Fruit fly (Drosophila melanogaster) whole organism, embryonic: ENCODE data around the gene Slu7.

Source experiments
- Abd-B ChIP-seq: fragments of 200-800 bp; sonication (Bioruptor generic); optimal IDR thresholded peaks from 2 replicates; lab custom pipeline; 2018; ENCODE audit warnings: missing biosample characterization, mild to moderate bottlenecking, missing genetic modification characterization, moderate library complexity
- Antp ChIP-seq: fragments of 200-800 bp; sonication (Bioruptor generic); optimal IDR thresholded peaks from 3 replicates; lab custom pipeline; 2016; ENCODE audit warnings: missing biosample characterization, missing genetic modification characterization
- Asciz ChIP-seq: fragments of 200-800 bp; sonication (Bioruptor generic); optimal IDR thresholded peaks from 2 replicates; lab custom pipeline; 2017; ENCODE audit warnings: missing biosample characterization, mild to moderate bottlenecking, missing genetic modification characterization, missing genetic modification reagents
- CG10462 ChIP-seq: fragments of 200-800 bp; sonication (Bioruptor generic); optimal IDR thresholded peaks from 2 replicates; lab custom pipeline; 2016; ENCODE audit warnings: missing biosample characterization, missing genetic modification characterization
- CG13287 ChIP-seq: fragments of 200-800 bp; sonication (Bioruptor generic); IDR thresholded peaks from 2 replicates; pipeline ENCODE4 v1.3.6; 2022; ENCODE audit warnings: missing biosample characterization, missing genetic modification characterization; ENCODE audit not compliant: partially characterized antibody
- CG13424 ChIP-seq: fragments of 200-800 bp; sonication (Bioruptor generic); optimal IDR thresholded peaks from 2 replicates; lab custom pipeline; 2019; ENCODE audit warnings: missing biosample characterization, mild to moderate bottlenecking, missing genetic modification characterization, moderate library complexity
- CG13894 ChIP-seq: fragments of 200-800 bp; sonication (Bioruptor generic); optimal IDR thresholded peaks from 3 replicates; lab custom pipeline; 2018; ENCODE audit warnings: missing biosample characterization, mild to moderate bottlenecking, missing genetic modification characterization, moderate library complexity
- CG14050 ChIP-seq: fragments of 200-800 bp; sonication (Bioruptor generic); IDR thresholded peaks from 3 replicates; pipeline ENCODE4 v1.3.6; 2022; ENCODE audit warnings: missing biosample characterization, missing genetic modification characterization
- CG15479 ChIP-seq: fragments of 200-800 bp; sonication (Bioruptor generic); optimal IDR thresholded peaks from 3 replicates; lab custom pipeline; 2019; ENCODE audit warnings: missing biosample characterization, mild to moderate bottlenecking, missing genetic modification characterization, moderate library complexity
- CG15601 ChIP-seq: fragments of 200-800 bp; sonication (Bioruptor generic); optimal IDR thresholded peaks from 3 replicates; lab custom pipeline; 2019; ENCODE audit warnings: missing biosample characterization, mild to moderate bottlenecking, missing genetic modification characterization, moderate library complexity
- CG16779 ChIP-seq: fragments of 200-800 bp; sonication (Bioruptor generic); IDR thresholded peaks from 2 replicates; pipeline ENCODE4 v1.3.6; 2022; ENCODE audit warnings: missing biosample characterization, missing genetic modification characterization
- CG16813 ChIP-seq: fragments of 200-800 bp; sonication (Bioruptor generic); IDR thresholded peaks from 3 replicates; pipeline ENCODE4 v1.3.6; 2022; ENCODE audit warnings: missing biosample characterization, missing genetic modification characterization; ENCODE audit not compliant: partially characterized antibody
- CG17385 ChIP-seq: fragments of 200-800 bp; sonication (Bioruptor generic); optimal IDR thresholded peaks from 3 replicates; lab custom pipeline; 2018; ENCODE audit warnings: missing biosample characterization, mild to moderate bottlenecking, missing genetic modification characterization
- CG1832 ChIP-seq: fragments of 200-800 bp; sonication (Bioruptor generic); optimal IDR thresholded peaks from 2 replicates; lab custom pipeline; 2017; ENCODE audit warnings: missing biosample characterization, mild to moderate bottlenecking, missing genetic modification characterization, inconsistent platforms
- CG18476 ChIP-seq: fragments of 200-800 bp; sonication (Bioruptor generic); optimal IDR thresholded peaks from 2 replicates; lab custom pipeline; 2016; ENCODE audit warnings: missing biosample characterization, mild to moderate bottlenecking, missing genetic modification characterization
- CG2120 ChIP-seq: fragments of 200-800 bp; sonication (Bioruptor generic); optimal IDR thresholded peaks from 3 replicates; lab custom pipeline; 2016; ENCODE audit warnings: missing biosample characterization, missing genetic modification characterization
- CG2712 ChIP-seq: fragments of 200-800 bp; optimal IDR thresholded peaks from 3 replicates; lab custom pipeline; 2019; ENCODE audit warnings: missing biosample characterization, mild to moderate bottlenecking, missing genetic modification characterization, moderate library complexity
- CG32767 ChIP-seq: fragments of 200-800 bp; sonication (Bioruptor generic); IDR thresholded peaks from 2 replicates; pipeline ENCODE4 v1.3.6; 2022; ENCODE audit warnings: missing biosample characterization, missing genetic modification characterization
- CG3847 ChIP-seq: fragments of 200-800 bp; sonication (Bioruptor generic); IDR thresholded peaks from 2 replicates; pipeline ENCODE4 v1.3.6; 2022; ENCODE audit warnings: missing biosample characterization, missing genetic modification characterization
- CG5953 ChIP-seq: fragments of 200-800 bp; sonication (Bioruptor generic); IDR thresholded peaks from 2 replicates; pipeline ENCODE4 v1.3.6; 2022; ENCODE audit warnings: missing biosample characterization, missing genetic modification characterization
- CG6791 ChIP-seq: fragments of 200-800 bp; sonication (Bioruptor generic); IDR thresholded peaks from 3 replicates; pipeline ENCODE4 v1.3.6; 2022; ENCODE audit warnings: missing biosample characterization, missing genetic modification characterization; ENCODE audit not compliant: partially characterized antibody
- CG9727 ChIP-seq: fragments of 200-800 bp; sonication (Bioruptor generic); optimal IDR thresholded peaks from 3 replicates; lab custom pipeline; 2017; ENCODE audit warnings: missing biosample characterization, mild to moderate bottlenecking, missing genetic modification characterization
- CHES-1-like ChIP-seq: fragments of 200-800 bp; sonication (Bioruptor generic); optimal IDR thresholded peaks from 2 replicates; lab custom pipeline; 2016; ENCODE audit warnings: missing biosample characterization, missing genetic modification characterization
- Drgx ChIP-seq: fragments of 200-800 bp; sonication (Bioruptor generic); IDR thresholded peaks from 2 replicates; pipeline ENCODE4 v1.3.6; 2022; ENCODE audit warnings: missing biosample characterization, missing genetic modification characterization
- Fer2 ChIP-seq: fragments of 200-800 bp; sonication (Bioruptor generic); optimal IDR thresholded peaks from 2 replicates; lab custom pipeline; 2018; ENCODE audit warnings: missing biosample characterization, mild to moderate bottlenecking, missing genetic modification characterization, moderate library complexity
- Hr3 ChIP-seq: fragments of 200-800 bp; sonication (Bioruptor generic); optimal IDR thresholded peaks from 3 replicates; lab custom pipeline; 2016; ENCODE audit warnings: missing biosample characterization, missing genetic modification characterization
- Lhr ChIP-seq: fragments of 200-800 bp; sonication (Bioruptor generic); optimal IDR thresholded peaks from 3 replicates; lab custom pipeline; 2017; ENCODE audit warnings: mild to moderate bottlenecking, missing biosample characterization, missing genetic modification reagents, missing genetic modification characterization
- Neu2 ChIP-seq: fragments of 200-800 bp; sonication (Bioruptor generic); optimal IDR thresholded peaks from 3 replicates; lab custom pipeline; 2016; ENCODE audit warnings: missing biosample characterization, missing genetic modification characterization, borderline replicate concordance
- Ravus ChIP-seq: fragments of 200-800 bp; sonication (Bioruptor generic); IDR thresholded peaks from 2 replicates; pipeline ENCODE4 v1.3.6; 2022; ENCODE audit warnings: missing biosample characterization, missing genetic modification characterization
- cad ChIP-seq: fragments of >200 bp; optimal IDR thresholded peaks from 2 replicates; lab custom pipeline; 2017; ENCODE audit warnings: missing biosample characterization, missing genetic modification characterization
- cato ChIP-seq: fragments of 200-800 bp; sonication (Bioruptor generic); optimal IDR thresholded peaks from 2 replicates; lab custom pipeline; 2016; ENCODE audit warnings: missing biosample characterization, missing genetic modification characterization, borderline replicate concordance
- chinmo ChIP-seq: fragments of 200-800 bp; sonication (Bioruptor generic); IDR thresholded peaks from 4 replicates; pipeline ENCODE4 v1.3.6; 2022; ENCODE audit warnings: missing biosample characterization, missing genetic modification characterization; ENCODE audit not compliant: partially characterized antibody
- ci ChIP-seq: fragments of 200-800 bp; sonication (Bioruptor generic); IDR thresholded peaks from 3 replicates; pipeline ENCODE4 v1.3.6; 2022; ENCODE audit warnings: missing biosample characterization, missing genetic modification characterization
- dati ChIP-seq: fragments of 200-800 bp; sonication (Bioruptor generic); IDR thresholded peaks from 2 replicates; pipeline ENCODE4 v1.3.6; 2022; ENCODE audit warnings: missing biosample characterization, missing genetic modification characterization
- disco-r ChIP-seq: fragments of 200-800 bp; sonication (Bioruptor generic); optimal IDR thresholded peaks from 2 replicates; lab custom pipeline; 2016; ENCODE audit warnings: missing biosample characterization, missing genetic modification characterization
- en ChIP-seq: fragments of 200-800 bp; sonication (Bioruptor generic); optimal IDR thresholded peaks from 2 replicates; lab custom pipeline; 2016; ENCODE audit warnings: missing biosample characterization, missing genetic modification characterization
- ham ChIP-seq: fragments of 200-800 bp; sonication (Bioruptor generic); IDR thresholded peaks from 2 replicates; pipeline ENCODE4 v1.3.6; 2022; ENCODE audit warnings: missing biosample characterization, missing genetic modification characterization
- insv ChIP-seq, 2 experiments: fragments of 200-800 bp; sonication (Bioruptor generic); optimal IDR thresholded peaks; 3 replicates each; lab custom pipeline; 2016 to 2018; ENCODE audit warnings: missing biosample characterization in 2 of 2, missing genetic modification characterization in 2 of 2
- lmd ChIP-seq: fragments of 200-800 bp; sonication (Bioruptor generic); IDR thresholded peaks from 2 replicates; pipeline ENCODE4 v1.3.6; 2022; ENCODE audit warnings: missing biosample characterization, missing genetic modification characterization
- nmo ChIP-seq: fragments of 200-800 bp; sonication (Bioruptor generic); optimal IDR thresholded peaks from 2 replicates; lab custom pipeline; 2018; ENCODE audit warnings: missing biosample characterization, mild to moderate bottlenecking, missing genetic modification characterization, moderate library complexity
- schlank ChIP-seq: fragments of 200-800 bp; sonication (Bioruptor generic); optimal IDR thresholded peaks from 2 replicates; lab custom pipeline; 2018; ENCODE audit warnings: missing biosample characterization, mild to moderate bottlenecking, missing genetic modification characterization
- slbo ChIP-seq: fragments of 200-800 bp; sonication (Bioruptor generic); IDR thresholded peaks from 2 replicates; pipeline ENCODE4 v1.3.6; 2022; ENCODE audit warnings: missing biosample characterization, missing genetic modification characterization
- tap ChIP-seq: fragments of 200-800 bp; optimal IDR thresholded peaks from 3 replicates; lab custom pipeline; 2019; ENCODE audit warnings: missing biosample characterization, mild to moderate bottlenecking, missing genetic modification characterization, moderate library complexity
- tin ChIP-seq: fragments of 200-800 bp; sonication (Bioruptor generic); optimal IDR thresholded peaks from 3 replicates; lab custom pipeline; 2016; ENCODE audit warnings: missing biosample characterization, missing genetic modification characterization
- tup ChIP-seq: fragments of 200-800 bp; sonication (Bioruptor generic); optimal IDR thresholded peaks from 2 replicates; lab custom pipeline; 2016; ENCODE audit warnings: missing biosample characterization, mild to moderate bottlenecking, missing genetic modification characterization, moderate library complexity
- twi ChIP-seq: fragments of 200-800 bp; optimal IDR thresholded peaks from 2 replicates; lab custom pipeline; 2019; ENCODE audit warnings: missing biosample characterization, mild to moderate bottlenecking, missing genetic modification characterization, moderate library complexity
- vfl ChIP-seq: fragments of 200-800 bp; sonication (Bioruptor generic); optimal IDR thresholded peaks from 2 replicates; lab custom pipeline; 2016; ENCODE audit warnings: missing biosample characterization, missing genetic modification characterization
- vvl ChIP-seq: fragments of 200-800 bp; sonication (Bioruptor generic); IDR thresholded peaks from 2 replicates; pipeline ENCODE4 v1.3.6; 2022; ENCODE audit warnings: missing biosample characterization, missing genetic modification characterization
- wdn ChIP-seq: fragments of 200-800 bp; sonication (Bioruptor generic); IDR thresholded peaks from 2 replicates; pipeline ENCODE4 v1.3.6; 2022; ENCODE audit warnings: missing biosample characterization, missing genetic modification characterization
- zf30C ChIP-seq: fragments of 200-800 bp; sonication (Bioruptor generic); optimal IDR thresholded peaks from 3 replicates; lab custom pipeline; 2018; ENCODE audit warnings: missing biosample characterization, mild to moderate bottlenecking, missing genetic modification characterization

Gene Slu7

dm6 chr3R:29038960-29039581 lies at the start of gene Slu7, which contains the start of gene Pkc98E (continued):
- TF ChIP-seq CG16813 (GFP tag; lab: Robert Waterston, UW) (peak; percentile 91), CG13424 (tag; lab: Kevin White, UChicago) (no peak), CG1832 (GFP tag; lab: Kevin White, UChicago) (no peak), twi (tag; lab: Kevin White, UChicago) (peak; percentile 15), CG18476 (GFP tag; lab: Kevin White, UChicago) (peak; percentile 23), nmo (GFP tag; lab: Kevin White, UChicago) (peak; percentile 76), Abd-B (peak; percentile 63), CG13894 (tag; lab: Kevin White, UChicago) (no peak), Lhr (GFP tag; lab: Kevin White, UChicago) (peak; percentile 47), Ravus (no peak), tin (peak; percentile 70), CG5953 (GFP tag; lab: Robert Waterston, UW) (no peak), Asciz (GFP tag; lab: Kevin White, UChicago) (no peak), Antp (peak; percentile 79), vvl (GFP tag; lab: Robert Waterston, UW) (peak; percentile 80), Hr3 (peak; percentile 24), CG9727 (GFP tag; lab: Kevin White, UChicago) (peak; percentile 9), schlank (tag; lab: Kevin White, UChicago) (peak; percentile 10), CG16779 (GFP tag; lab: Robert Waterston, UW) (peak; percentile 64; the same call in 1 of the 2 replicates), dati (GFP tag; lab: Robert Waterston, UW) (no peak), CG3847 (GFP tag; lab: Robert Waterston, UW) (peak; percentile 92), wdn (GFP tag; lab: Robert Waterston, UW) (peak; percentile 52; the same call in 1 of the 2 replicates), CG15479 (GFP tag; lab: Kevin White, UChicago) (peak; percentile 67), zf30C (GFP tag; lab: Kevin White, UChicago) (no peak), CG10462 (no peak), Neu2 (no peak), CG32767 (GFP tag; lab: Robert Waterston, UW) (peak; percentile 10; the same call in 1 of the 2 replicates), Fer2 (tag; lab: Kevin White, UChicago) (no peak), CG17385 (peak; percentile 58), disco-r (GFP tag; lab: Kevin White, UChicago) (no peak), Drgx (GFP tag; lab: Robert Waterston, UW) (no peak), en (GFP tag; lab: Kevin White, UChicago) (no peak), tup (GFP tag; lab: Kevin White, UChicago) (peak; percentile 5), CG14050 (GFP tag; lab: Robert Waterston, UW) (peak; percentile 25; the same call in 1 of the 3 replicates), slbo (GFP tag; lab: Robert Waterston, UW) (peak; percentile 91), CG2712 (tag; lab: Kevin White, UChicago) (peak; percentile 44)

- no peak for TF ChIP-seq CG15601 (tag; lab: Kevin White, UChicago)
- TF ChIP-seq insv (GFP tag; optimal IDR thresholded peaks at IDR 0.05; lab: Kevin White, UChicago), result peak in 1 of 2 experiments; percentile 10
- 0 out of 4 replicates have a peak, but pooled peaks have one; percentile 78 for TF ChIP-seq chinmo (GFP tag; lab: Robert Waterston, UW)
- TF ChIP-seq cato, result no peak
- no peak for TF ChIP-seq ham (GFP tag; lab: Robert Waterston, UW)
- TF ChIP-seq CHES-1-like (GFP tag; lab: Kevin White, UChicago), result peak; percentile 25
- no peak for TF ChIP-seq CG2120 (GFP tag; lab: Kevin White, UChicago)
- TF ChIP-seq cad (GFP tag; lab: Kevin White, UChicago), result no peak
- TF ChIP-seq tap (tag; lab: Kevin White, UChicago), result no peak
- TF ChIP-seq CG13287 (GFP tag; lab: Robert Waterston, UW), result peak; percentile 29
- TF ChIP-seq lmd (GFP tag; lab: Robert Waterston, UW), result no peak
- TF ChIP-seq vfl (GFP tag; lab: Kevin White, UChicago), result no peak
- peak; percentile 47; the same call in 1 of the 3 replicates for TF ChIP-seq CG6791
- no peak for TF ChIP-seq ci (GFP tag; lab: Robert Waterston, UW)
These were observed 49.1 kb upstream of the Slu7 start for dm6 chr3R:29087926-29088487.
